Fruit fly (Drosophila melanogaster) whole organism, prepupa: ENCODE measurements around the gene CG34253.
A peak's percentile ranks its signal among the peaks of the same experiment; 100 is the strongest.

Experiments
- Blimp-1 ChIP-seq: fragments of 200-800 bp; sonication (Bioruptor generic); optimal IDR thresholded peaks from 3 replicates; lab custom pipeline; 2017; ENCODE audit warnings: missing biosample characterization, missing genetic modification characterization, mild to moderate bottlenecking, moderate library complexity, missing genetic modification reagents
- CG10631 ChIP-seq: fragments of 200-800 bp; sonication (Bioruptor generic); optimal IDR thresholded peaks from 2 replicates; lab custom pipeline; 2016; ENCODE audit warnings: missing biosample characterization, missing genetic modification characterization
- CG10669 ChIP-seq: fragments of 200-800 bp; sonication (Bioruptor generic); optimal IDR thresholded peaks from 3 replicates; lab custom pipeline; 2018; ENCODE audit warnings: missing biosample characterization, mild to moderate bottlenecking, missing genetic modification characterization, moderate library complexity
- CG11762 ChIP-seq: fragments of 200-800 bp; sonication (Bioruptor generic); optimal IDR thresholded peaks from 3 replicates; lab custom pipeline; 2016; ENCODE audit warnings: missing biosample characterization, missing genetic modification characterization; ENCODE audit not compliant: insufficient read depth
- CG11902 ChIP-seq: fragments of 200-800 bp; sonication (Bioruptor generic); optimal IDR thresholded peaks from 3 replicates; lab custom pipeline; 2016; ENCODE audit warnings: missing biosample characterization, missing genetic modification characterization
- CG15336 ChIP-seq: fragments of 200-800 bp; sonication (Bioruptor generic); IDR thresholded peaks from 2 replicates; pipeline ENCODE4 v1.3.6; 2022; ENCODE audit warnings: missing biosample characterization, missing genetic modification characterization
- CG1621 ChIP-seq: fragments of 200-800 bp; sonication (Bioruptor generic); optimal IDR thresholded peaks from 3 replicates; lab custom pipeline; 2018; ENCODE audit warnings: missing biosample characterization, mild to moderate bottlenecking, missing genetic modification characterization
- CG16779 ChIP-seq: fragments of 200-800 bp; sonication (Bioruptor generic); optimal IDR thresholded peaks from 3 replicates; lab custom pipeline; 2017; ENCODE audit warnings: missing biosample characterization, mild to moderate bottlenecking, missing genetic modification characterization
- CG31627 ChIP-seq: fragments of 200-800 bp; sonication (Bioruptor generic); optimal IDR thresholded peaks from 3 replicates; lab custom pipeline; 2016; ENCODE audit warnings: missing biosample characterization, missing genetic modification characterization
- CG32006 ChIP-seq: fragments of 200-800 bp; sonication (Bioruptor generic); optimal IDR thresholded peaks from 3 replicates; lab custom pipeline; 2017; ENCODE audit warnings: missing biosample characterization, mild to moderate bottlenecking, missing genetic modification characterization
- CG34406 ChIP-seq: fragments of 200-800 bp; sonication (Bioruptor generic); optimal IDR thresholded peaks from 3 replicates; lab custom pipeline; 2016; ENCODE audit warnings: missing biosample characterization, missing genetic modification characterization
- CG3919 ChIP-seq: fragments of 200-800 bp; sonication (Bioruptor generic); optimal IDR thresholded peaks from 3 replicates; lab custom pipeline; 2016; ENCODE audit warnings: missing biosample characterization, missing genetic modification characterization
- CG6163 ChIP-seq: fragments of 200-800 bp; sonication (Bioruptor generic); IDR thresholded peaks from 3 replicates; pipeline ENCODE4 v1.3.6; 2022; ENCODE audit warnings: missing biosample characterization, missing genetic modification characterization
- CG6792 ChIP-seq: fragments of 200-800 bp; sonication (Bioruptor generic); optimal IDR thresholded peaks from 3 replicates; lab custom pipeline; 2016; ENCODE audit warnings: missing biosample characterization, missing genetic modification characterization
- CG6808 ChIP-seq: fragments of 200-800 bp; sonication (Bioruptor generic); optimal IDR thresholded peaks from 3 replicates; lab custom pipeline; 2017; ENCODE audit warnings: missing biosample characterization, missing genetic modification characterization, mild to moderate bottlenecking, moderate library complexity, missing genetic modification reagents
- CG6854 ChIP-seq: fragments of 200-800 bp; sonication (Bioruptor generic); optimal IDR thresholded peaks from 2 replicates; lab custom pipeline; 2017; ENCODE audit warnings: missing biosample characterization, mild to moderate bottlenecking, missing genetic modification characterization
- CG7368 ChIP-seq: fragments of 200-800 bp; sonication (Bioruptor generic); optimal IDR thresholded peaks from 3 replicates; lab custom pipeline; 2016; ENCODE audit warnings: missing biosample characterization, missing genetic modification characterization
- CG8119 ChIP-seq: fragments of 200-800 bp; sonication (Bioruptor generic); IDR thresholded peaks from 3 replicates; pipeline ENCODE4 v1.3.6; 2022; ENCODE audit warnings: missing biosample characterization, missing genetic modification characterization
- CG8319 ChIP-seq: fragments of 200-800 bp; sonication (Bioruptor generic); optimal IDR thresholded peaks from 3 replicates; lab custom pipeline; 2016; ENCODE audit warnings: missing biosample characterization, missing genetic modification characterization
- CG8632 ChIP-seq: fragments of 200-800 bp; sonication (Bioruptor generic); optimal IDR thresholded peaks from 3 replicates; lab custom pipeline; 2016; ENCODE audit warnings: missing biosample characterization, missing genetic modification characterization
- CG9139 ChIP-seq: fragments of 200-800 bp; sonication (Bioruptor generic); optimal IDR thresholded peaks from 3 replicates; lab custom pipeline; 2017; ENCODE audit warnings: missing biosample characterization, mild to moderate bottlenecking, missing genetic modification characterization
- Eip78C ChIP-seq: fragments of 200-800 bp; sonication (Bioruptor generic); peaks from one replicate; lab custom pipeline; 2016; ENCODE audit warnings: missing biosample characterization, missing genetic modification characterization
- Eip93F ChIP-seq: fragments of 200-800 bp; sonication (Bioruptor generic); optimal IDR thresholded peaks from 2 replicates; lab custom pipeline; 2016; ENCODE audit warnings: missing biosample characterization, mild to moderate bottlenecking, missing genetic modification characterization
- Ets21C ChIP-seq: fragments of 200-800 bp; sonication (Bioruptor generic); optimal IDR thresholded peaks from 3 replicates; lab custom pipeline; 2016; ENCODE audit warnings: missing biosample characterization, missing genetic modification characterization
- Gug ChIP-seq: fragments of 200-800 bp; sonication (Bioruptor generic); IDR thresholded peaks from 2 replicates; pipeline ENCODE4 v1.3.6; 2022; ENCODE audit warnings: missing biosample characterization, missing genetic modification characterization
- Hr38 ChIP-seq: sonication (Bioruptor generic); optimal IDR thresholded peaks from 2 replicates; lab custom pipeline; 2016; ENCODE audit warnings: missing biosample characterization, missing genetic modification characterization
- Hr39 ChIP-seq: fragments of 200-800 bp; sonication (Bioruptor generic); optimal IDR thresholded peaks from 2 replicates; lab custom pipeline; 2016; ENCODE audit warnings: missing biosample characterization, missing genetic modification characterization
- Hr4 ChIP-seq: fragments of 200-800 bp; sonication (Bioruptor generic); optimal IDR thresholded peaks from 3 replicates; lab custom pipeline; 2016; ENCODE audit warnings: missing biosample characterization, missing genetic modification characterization
- Lpt ChIP-seq: fragments of 200-800 bp; sonication (Bioruptor generic); optimal IDR thresholded peaks from 3 replicates; lab custom pipeline; 2016; ENCODE audit warnings: missing biosample characterization, missing genetic modification characterization
- Met ChIP-seq: fragments of 200-800 bp; sonication (Bioruptor generic); optimal IDR thresholded peaks from 3 replicates; lab custom pipeline; 2016; ENCODE audit warnings: missing biosample characterization, missing genetic modification characterization
- OdsH ChIP-seq: fragments of 200-800 bp; sonication (Bioruptor generic); optimal IDR thresholded peaks from 3 replicates; lab custom pipeline; 2016; ENCODE audit warnings: missing biosample characterization, missing genetic modification characterization
- Smox ChIP-seq: fragments of 200-800 bp; sonication (Bioruptor generic); optimal IDR thresholded peaks from 3 replicates; lab custom pipeline; 2016; ENCODE audit warnings: missing biosample characterization, missing genetic modification characterization
- Sox102F ChIP-seq: fragments of 200-800 bp; sonication (Bioruptor generic); optimal IDR thresholded peaks from 2 replicates; lab custom pipeline; 2016; ENCODE audit warnings: missing biosample characterization, mild to moderate bottlenecking, missing genetic modification characterization
- Sox14 ChIP-seq: fragments of 200-800 bp; sonication (Bioruptor generic); optimal IDR thresholded peaks from 3 replicates; lab custom pipeline; 2016; ENCODE audit warnings: missing biosample characterization, missing genetic modification characterization
- Sox15 ChIP-seq: fragments of 200-800 bp; sonication (Bioruptor generic); optimal IDR thresholded peaks from 3 replicates; lab custom pipeline; 2016; ENCODE audit warnings: missing biosample characterization, missing genetic modification characterization
- acj6 ChIP-seq: fragments of 200-800 bp; sonication (Bioruptor generic); optimal IDR thresholded peaks from 3 replicates; lab custom pipeline; 2016; ENCODE audit warnings: missing biosample characterization, missing genetic modification characterization
- cyc ChIP-seq: fragments of 200-800 bp; sonication (Bioruptor generic); optimal IDR thresholded peaks from 3 replicates; lab custom pipeline; 2016; ENCODE audit warnings: missing biosample characterization, missing genetic modification characterization
- dac ChIP-seq: fragments of 200-800 bp; sonication (Bioruptor generic); optimal IDR thresholded peaks from 2 replicates; lab custom pipeline; 2017; ENCODE audit warnings: missing biosample characterization, mild to moderate bottlenecking, missing genetic modification characterization
- eg ChIP-seq: fragments of 200-800 bp; sonication (Bioruptor generic); IDR thresholded peaks from 3 replicates; pipeline ENCODE4 v1.3.6; 2022; ENCODE audit warnings: missing biosample characterization, missing genetic modification characterization
- esn ChIP-seq: fragments of 200-800 bp; sonication (Bioruptor generic); optimal IDR thresholded peaks from 2 replicates; lab custom pipeline; 2016; ENCODE audit warnings: missing biosample characterization, mild to moderate bottlenecking, missing genetic modification characterization, moderate library complexity
- fd59A ChIP-seq: fragments of 200-800 bp; sonication (Bioruptor generic); optimal IDR thresholded peaks from 2 replicates; lab custom pipeline; 2017; ENCODE audit warnings: missing biosample characterization, mild to moderate bottlenecking, missing genetic modification characterization, missing genetic modification reagents
- fd85E ChIP-seq: fragments of 200-800 bp; sonication (Bioruptor generic); optimal IDR thresholded peaks from 3 replicates; lab custom pipeline; 2016; ENCODE audit warnings: missing biosample characterization, missing genetic modification characterization
- fkh ChIP-seq: fragments of 200-800 bp; sonication (Bioruptor generic); optimal IDR thresholded peaks from 3 replicates; lab custom pipeline; 2017; ENCODE audit warnings: missing biosample characterization, mild to moderate bottlenecking, missing genetic modification characterization, moderate library complexity
- lz ChIP-seq: fragments of 200-800 bp; sonication (Bioruptor generic); optimal IDR thresholded peaks from 3 replicates; lab custom pipeline; 2016; ENCODE audit warnings: missing biosample characterization, missing genetic modification characterization
- net ChIP-seq: fragments of 200-800 bp; sonication (Bioruptor generic); optimal IDR thresholded peaks from 3 replicates; lab custom pipeline; 2016; ENCODE audit warnings: missing biosample characterization, missing genetic modification characterization
- salr ChIP-seq, 2 experiments: fragments of 200-800 bp; sonication (Bioruptor generic); optimal IDR thresholded peaks; 3 replicates each; lab custom pipeline; 2016 to 2018; ENCODE audit warnings: missing biosample characterization in 2 of 2, missing genetic modification characterization in 2 of 2, mild to moderate bottlenecking in 1 of 2
- spab ChIP-seq: fragments of 200-800 bp; sonication (Bioruptor generic); optimal IDR thresholded peaks from 2 replicates; lab custom pipeline; 2017; ENCODE audit warnings: missing biosample characterization, mild to moderate bottlenecking, missing genetic modification characterization, missing genetic modification reagents
- ss ChIP-seq, 2 experiments: fragments of 200-800 bp; sonication (Bioruptor generic); optimal IDR thresholded peaks; 2 replicates in 1 of 2; 3 replicates in 1 of 2; lab custom pipeline; 2017 to 2018; ENCODE audit warnings: mild to moderate bottlenecking in 2 of 2, missing biosample characterization in 2 of 2, missing genetic modification characterization in 2 of 2, moderate library complexity in 1 of 2
- svp ChIP-seq: fragments of 200-800 bp; sonication (Bioruptor generic); peaks from one replicate; lab custom pipeline; 2016; ENCODE audit warnings: missing biosample characterization, missing genetic modification characterization

The CG34253 gene

dm6 chr3L:18101421-18101996 lies 14.4 kb upstream of the CG34253 start (continued):
- TF ChIP-seq Sox102F: peak; percentile 51
- peak; percentile 23 for TF ChIP-seq Hr39
- TF ChIP-seq fd85E (GFP tag; lab: Kevin White, UChicago): no peak
- no peak for TF ChIP-seq CG6808
- peak; percentile 37 for TF ChIP-seq cyc
- peak; percentile 8 for TF ChIP-seq CG34406 (GFP tag; lab: Kevin White, UChicago)
- no peak for TF ChIP-seq fkh (GFP tag; lab: Kevin White, UChicago)
- peak; percentile 46; the same call in 1 of the 3 replicates for TF ChIP-seq CG8119 (GFP tag; lab: Robert Waterston, UW)

DNA sequence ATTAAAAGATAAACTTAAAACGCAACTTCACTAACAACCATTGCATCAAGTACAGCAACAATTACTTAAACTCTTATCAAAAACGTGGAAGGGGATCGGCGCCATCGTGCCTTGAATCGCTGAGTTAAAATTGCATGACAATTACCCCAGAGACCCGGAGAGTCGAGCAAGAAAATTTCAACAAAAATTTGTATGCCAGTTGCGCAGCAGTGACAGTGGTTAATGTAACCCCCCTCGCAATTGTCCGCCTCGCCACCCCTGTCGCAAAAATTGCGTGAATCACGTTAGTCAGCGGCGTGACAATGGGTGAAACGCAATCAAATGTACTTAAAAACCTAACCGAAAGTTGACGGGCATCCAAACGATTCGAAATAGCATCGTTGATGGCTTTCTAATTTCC lies 12.6 kb upstream of the CG34253 start:
- TF ChIP-seq CG11762 (GFP tag; lab: Kevin White, UChicago) (no peak), Hr4 (GFP tag; lab: Kevin White, UChicago) (peak; percentile 1), CG7368 (GFP tag; lab: Kevin White, UChicago) (peak; percentile 20), CG31627 (GFP tag; lab: Kevin White, UChicago) (peak; percentile 42), Eip78C (GFP tag; lab: Kevin White, UChicago) (peak; percentile 72), Met (GFP tag; lab: Kevin White, UChicago) (peak; percentile 28), CG6163 (GFP tag; lab: Robert Waterston, UW) (0 out of 3 replicates have a peak, but pooled peaks have one; percentile 23), OdsH (GFP tag; lab: Kevin White, UChicago) (peak; percentile 15), Ets21C (no peak), spab (GFP tag; lab: Kevin White, UChicago) (no peak), CG16779 (no peak), ss (GFP tag; optimal IDR thresholded peaks at IDR 0.05; lab: Kevin White, UChicago) (peak in 1 of 2 experiments; percentile 42), Blimp-1 (GFP tag; lab: Kevin White, UChicago) (no peak), CG10669 (no peak), eg (GFP tag; lab: Robert Waterston, UW) (peak; percentile 43; the same call in 1 of the 3 replicates), CG8632 (GFP tag; lab: Kevin White, UChicago) (no peak), CG3919 (GFP tag; lab: Kevin White, UChicago) (peak; percentile 22), Lpt (no peak), CG8119 (GFP tag; lab: Robert Waterston, UW) (no peak), Hr39 (peak; percentile 48), CG6792 (GFP tag; lab: Kevin White, UChicago) (peak; percentile 5), Eip93F (GFP tag; lab: Kevin White, UChicago) (no peak), net (GFP tag; lab: Kevin White, UChicago) (no peak), salr (GFP tag; optimal IDR thresholded peaks at IDR 0.05; lab: Kevin White, UChicago) (no peak), fd85E (GFP tag; lab: Kevin White, UChicago) (no peak), CG8319 (no peak), CG9139 (no peak), Sox14 (peak; percentile 16), Sox102F (peak; percentile 37), lz (GFP tag; lab: Kevin White, UChicago) (peak; percentile 38), acj6 (GFP tag; lab: Kevin White, UChicago) (peak; percentile 2), Gug (no peak), svp (GFP tag; lab: Kevin White, UChicago) (peak; percentile 66), CG6808 (no peak), cyc (peak; percentile 31), Hr38 (GFP tag; lab: Kevin White, UChicago) (no peak), CG1621 (tag; lab: Kevin White, UChicago) (no peak), esn (GFP tag; lab: Kevin White, UChicago) (peak; percentile 48), CG15336 (peak; percentile 31; the same call in 1 of the 2 replicates), CG10631 (GFP tag; lab: Kevin White, UChicago) (no peak), dac (GFP tag; lab: Kevin White, UChicago) (no peak), Smox (GFP tag; lab: Kevin White, UChicago) (peak; percentile 17), fkh (GFP tag; lab: Kevin White, UChicago) (no peak), CG6854 (GFP tag; lab: Kevin White, UChicago) (no peak), Sox15 (GFP tag; lab: Kevin White, UChicago) (peak; percentile 8), fd59A (no peak), CG32006 (GFP tag; lab: Kevin White, UChicago) (no peak), CG11902 (GFP tag; lab: Kevin White, UChicago) (no peak)
